Fruit fly (Drosophila melanogaster): ENCODE results near the gene Prosbeta2R1.

The Prosbeta2R1 gene

DNA sequence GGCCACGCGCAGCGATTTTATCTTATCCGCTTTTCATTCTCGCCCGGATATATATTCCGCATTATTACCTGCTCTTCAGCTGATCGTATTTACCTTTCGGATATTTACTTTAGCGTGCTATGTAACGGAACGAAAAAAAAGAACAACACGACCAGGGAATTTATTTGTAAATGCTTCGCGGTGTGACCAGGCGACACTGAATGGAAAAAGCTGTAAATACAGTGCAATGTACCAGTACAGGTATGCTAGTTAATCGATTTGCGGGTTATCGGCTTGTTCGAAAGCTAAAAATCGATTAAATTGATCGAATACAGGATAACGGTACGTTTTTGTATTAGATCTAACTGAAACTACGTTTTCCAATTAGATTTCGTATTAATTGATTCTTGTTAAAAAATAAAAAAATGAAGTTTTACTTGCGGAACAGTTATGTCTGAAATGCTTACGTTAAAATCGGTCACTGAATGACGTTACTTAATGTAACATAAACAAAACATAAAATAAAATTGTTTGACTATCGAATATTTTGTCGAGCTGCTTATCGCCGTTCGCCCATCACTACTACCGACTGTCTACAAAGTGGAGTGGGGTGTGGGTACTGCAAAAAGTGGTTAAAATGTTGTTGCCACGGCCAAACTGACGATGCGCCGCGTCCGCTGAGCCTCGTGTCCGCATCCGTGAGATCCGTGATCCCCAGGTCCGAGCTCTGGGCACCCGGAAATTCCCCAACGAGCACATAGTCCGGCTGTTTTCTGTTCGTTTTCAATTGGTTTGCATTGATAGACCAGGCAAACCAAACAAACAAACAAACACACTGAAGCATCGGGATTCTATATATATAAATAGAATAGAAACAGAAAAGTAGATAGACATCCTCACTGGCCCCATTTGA, 44.5 kb upstream of the Prosbeta2R1 start, which contains the start of the genes MAPk-Ak2 and CG42699 (continued):
- TF ChIP-seq lilli (GFP tag; optimal IDR thresholded peaks at IDR 0.05) = peak; percentile 67
- TF ChIP-seq lola (GFP tag; optimal IDR thresholded peaks at IDR 0.05) = peak in 1 of 3 experiments; percentile 64
- no peak for TF ChIP-seq cad (GFP tag; optimal IDR thresholded peaks at IDR 0.05)
- peak; percentile 7 for TF ChIP-seq CTCF (GFP tag; optimal IDR thresholded peaks at IDR 0.05)
- TF ChIP-seq da (GFP tag; optimal IDR thresholded peaks at IDR 0.05) = peak; percentile 66

DNA sequence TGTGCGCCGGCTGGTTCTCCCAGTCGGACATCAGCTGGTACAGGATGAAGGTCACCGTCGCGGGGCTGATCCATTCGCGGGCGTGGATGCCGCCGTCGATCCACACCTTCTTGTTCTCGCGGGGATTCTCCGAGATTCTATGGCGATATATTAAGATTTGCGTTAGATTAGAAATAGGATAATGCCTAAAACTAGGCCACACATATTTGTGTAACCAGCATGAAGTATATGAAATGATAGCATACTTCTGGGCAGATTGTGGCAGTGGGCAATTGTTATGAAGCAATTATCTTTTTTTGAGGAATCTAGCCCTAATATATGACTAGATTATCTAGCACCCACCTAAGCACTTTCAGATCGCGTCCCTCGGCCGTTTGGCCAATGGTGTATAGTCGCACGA, 42.0 kb upstream of the Prosbeta2R1 start:
- TF ChIP-seq Med (GFP tag) (peak; percentile 46), CG3281 (GFP tag; optimal IDR thresholded peaks at IDR 0.05) (no peak), grn (GFP tag; optimal IDR thresholded peaks at IDR 0.05) (peak; percentile 94), ash1 (GFP tag; optimal IDR thresholded peaks at IDR 0.05) (no peak)

DNA sequence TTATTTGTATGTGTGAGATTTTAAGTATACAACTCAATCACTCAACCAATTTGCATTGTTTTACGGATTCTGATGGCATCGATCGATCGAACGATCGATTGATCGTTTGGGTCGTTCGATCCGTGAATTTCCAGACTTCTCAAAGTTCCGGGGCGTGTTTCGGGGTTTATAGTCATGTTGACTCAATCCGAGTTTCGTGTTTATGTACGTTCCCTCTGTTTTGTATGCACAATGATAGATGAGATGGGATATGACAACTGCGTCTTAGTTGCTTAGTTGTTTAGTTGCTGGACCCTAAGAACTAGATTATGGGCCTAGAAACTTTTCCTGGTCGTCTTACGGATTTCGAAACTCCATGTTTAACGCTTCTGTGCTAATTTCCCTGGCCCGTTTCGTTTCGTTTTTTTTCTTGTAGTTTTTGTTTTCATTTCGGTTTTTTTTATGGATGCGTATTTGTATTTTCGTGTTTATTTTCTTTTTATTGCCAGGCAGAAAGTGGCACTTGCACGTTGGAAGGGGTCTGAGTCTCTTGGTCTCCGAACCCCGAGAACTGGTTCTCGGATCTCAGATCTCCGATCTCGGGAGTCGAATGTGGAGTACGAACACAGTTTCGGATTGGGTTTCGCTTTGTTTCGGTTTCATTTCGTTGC, 40.0 kb upstream of the Prosbeta2R1 start:
- no peak for TF ChIP-seq Poxn (GFP tag; IDR thresholded peaks at IDR 0.05)
- no peak for TF ChIP-seq CG4707 (GFP tag; optimal IDR thresholded peaks at IDR 0.05)
- TF ChIP-seq Abd-B (GFP tag; optimal IDR thresholded peaks at IDR 0.05) = no peak
- TF ChIP-seq mirr (GFP tag; optimal IDR thresholded peaks at IDR 0.05) = no peak
- TF ChIP-seq Lpt (GFP tag; optimal IDR thresholded peaks at IDR 0.05) = no peak
- TF ChIP-seq sim (GFP tag; IDR thresholded peaks at IDR 0.05) = no peak
- no peak for TF ChIP-seq fd3F (GFP tag; optimal IDR thresholded peaks at IDR 0.05)
- TF ChIP-seq CG8359 (GFP tag; optimal IDR thresholded peaks at IDR 0.05; ENCODE audit: borderline replicate concordance) = no peak
- 0 out of 3 replicates have a peak, but pooled peaks have one; percentile 55 for TF ChIP-seq otp (GFP tag; IDR thresholded peaks at IDR 0.05)
- no peak for TF ChIP-seq CG12155 (GFP tag; optimal IDR thresholded peaks at IDR 0.05)
- TF ChIP-seq gcm2 (GFP tag; optimal IDR thresholded peaks at IDR 0.05) = no peak
- TF ChIP-seq Lhr (GFP tag; optimal IDR thresholded peaks at IDR 0.05) = no peak
- TF ChIP-seq bigmax (GFP tag; optimal IDR thresholded peaks at IDR 0.05) = no peak
- TF ChIP-seq mam (GFP tag; optimal IDR thresholded peaks at IDR 0.05) = no peak
- no peak for TF ChIP-seq Sin3A (optimal IDR thresholded peaks at IDR 0.05)
- TF ChIP-seq onecut (GFP tag; IDR thresholded peaks at IDR 0.05) = no peak
- TF ChIP-seq CG8290 (GFP tag; optimal IDR thresholded peaks at IDR 0.05) = peak; percentile 36
- no peak for TF ChIP-seq CG8290 (tag; optimal IDR thresholded peaks at IDR 0.05)
- no peak for TF ChIP-seq chif (GFP tag; optimal IDR thresholded peaks at IDR 0.05)
- TF ChIP-seq bowl (GFP tag; IDR thresholded peaks at IDR 0.05) = no peak
- no peak for TF ChIP-seq CG33557 (GFP tag; optimal IDR thresholded peaks at IDR 0.05)
- TF ChIP-seq zfh1 (GFP tag; IDR thresholded peaks at IDR 0.05) = no peak
- TF ChIP-seq CG1529 (GFP tag; optimal IDR thresholded peaks at IDR 0.05) = no peak
- no peak for TF ChIP-seq Awh (GFP tag; IDR thresholded peaks at IDR 0.05)
- no peak for TF ChIP-seq Opbp (GFP tag; IDR thresholded peaks at IDR 0.05; ENCODE audit: partially characterized antibody)
- no peak for TF ChIP-seq CG11560 (tag; IDR thresholded peaks at IDR 0.05)
- peak; percentile 39 for TF ChIP-seq sqz (GFP tag; optimal IDR thresholded peaks at IDR 0.05)
- peak; percentile 20 for TF ChIP-seq CG15601 (tag; optimal IDR thresholded peaks at IDR 0.05)
- TF ChIP-seq CG9727 (GFP tag; optimal IDR thresholded peaks at IDR 0.05) = no peak
- no peak for TF ChIP-seq Bdp1 (GFP tag; optimal IDR thresholded peaks at IDR 0.05)
- no peak for TF ChIP-seq MESR4 (GFP tag; optimal IDR thresholded peaks at IDR 0.05)
- no peak for TF ChIP-seq sisA (GFP tag; IDR thresholded peaks at IDR 0.05)
- no peak for TF ChIP-seq Ptx1 (GFP tag; IDR thresholded peaks at IDR 0.05)
- TF ChIP-seq CG6683 (GFP tag; optimal IDR thresholded peaks at IDR 0.05) = no peak
- TF ChIP-seq jing (GFP tag; optimal IDR thresholded peaks at IDR 0.05) = no peak
- no peak for TF ChIP-seq oc (tag; optimal IDR thresholded peaks at IDR 0.05)
- peak; percentile 44 for TF ChIP-seq Deaf1 (tag; optimal IDR thresholded peaks at IDR 0.05)
- no peak for TF ChIP-seq wdn (GFP tag; IDR thresholded peaks at IDR 0.05)
